Worm (Caenorhabditis elegans) whole organism, L2 larva: Measurements from ENCODE around the gene folr-1.

Experiments used
- R02D3.7 ChIP-seq: fragments of 150-350 bp; optimal IDR thresholded peaks from 2 replicates; lab custom pipeline; 2014; ENCODE audit warnings: missing biosample characterization, missing genetic modification characterization
- elt-1 ChIP-seq: fragments of 150-350 bp; optimal IDR thresholded peaks from 2 replicates; lab custom pipeline; 2014; ENCODE audit warnings: missing biosample characterization, missing genetic modification characterization
- elt-3 ChIP-seq: sonication (generic microtip); optimal IDR thresholded peaks from 2 replicates; lab custom pipeline; 2017; ENCODE audit warnings: missing biosample characterization, missing genetic modification characterization
- lin-11 ChIP-seq: fragments of 150-350 bp; sonication (generic microtip); optimal IDR thresholded peaks from 2 replicates; lab custom pipeline; 2014; ENCODE audit warnings: missing biosample characterization, missing genetic modification characterization, inconsistent platforms, mixed read lengths
- nhr-237 ChIP-seq: fragments of 150-350 bp; optimal IDR thresholded peaks from 2 replicates; lab custom pipeline; 2014; ENCODE audit warnings: missing biosample characterization, missing genetic modification characterization
- sem-4 ChIP-seq: fragments of 150-350 bp; optimal IDR thresholded peaks from 2 replicates; lab custom pipeline; 2014; ENCODE audit warnings: missing biosample characterization, missing genetic modification reagents, missing genetic modification characterization
- sma-9 ChIP-seq, 2 experiments: fragments of 150-350 bp in 1 of 2; sonication (generic microtip) in 1 of 2; optimal IDR thresholded peaks; 2 replicates each; lab custom pipeline; 2014 to 2016; ENCODE audit warnings: missing genetic modification characterization in 2 of 2, mild to moderate bottlenecking in 1 of 2, missing biosample characterization in 1 of 2, missing compliant biosample characterization in 1 of 2, missing genetic modification reagents in 1 of 2, moderate library complexity in 1 of 2
- unc-55 ChIP-seq: fragments of 150-350 bp; sonication (generic microtip); optimal IDR thresholded peaks from 3 replicates; lab custom pipeline; 2014; ENCODE audit warnings: missing biosample characterization, missing genetic modification reagents, missing genetic modification characterization

Gene folr-1

ce11 chrX:9962535-9962934, 43.4 kb downstream of the folr-1 start:
- TF ChIP-seq R02D3.7 (tag; lab: Kevin White, UChicago) (no peak), sem-4 (tag; lab: Kevin White, UChicago) (no peak), lin-11 (tag; lab: Kevin White, UChicago) (no peak), nhr-237 (tag; lab: Kevin White, UChicago) (no peak), unc-55 (GFP tag; lab: Kevin White, UChicago) (no peak), elt-1 (tag; lab: Kevin White, UChicago) (no peak)
- TF ChIP-seq, all 48 proteins: peak for 0

DNA sequence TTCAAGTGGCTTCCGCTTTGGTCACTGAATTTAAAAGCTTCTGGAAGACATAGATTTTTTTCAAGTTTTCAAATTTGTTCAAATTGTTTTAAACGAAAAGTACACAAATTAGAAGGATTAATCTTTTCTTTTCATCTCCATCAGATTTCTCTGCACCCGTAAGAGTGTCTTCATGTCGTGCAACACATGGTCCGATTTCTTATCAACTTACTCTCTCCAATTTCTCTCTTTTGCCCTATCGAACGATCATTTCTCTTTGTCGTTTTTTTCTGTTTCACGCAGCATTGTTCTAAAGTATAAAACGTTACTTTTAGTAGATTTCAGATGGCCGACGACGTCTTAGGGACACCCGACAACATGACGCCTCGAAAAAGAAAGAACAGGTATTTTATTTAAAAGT, 46.2 kb downstream of the folr-1 start, which contains the start of gene pssy-1:
Gene pssy-1, plus strand, starts transcription at position 318 of the 400 bp plus-strand sequence.
- TF ChIP-seq elt-3 (tag; lab: Kevin White, UChicago), result no peak
- peak; percentile 25 for TF ChIP-seq sma-9 (GFP tag; optimal IDR thresholded peaks at IDR 0.05; lab: Kevin White, UChicago)
- TF ChIP-seq sma-9 (tag; optimal IDR thresholded peaks at IDR 0.05; lab: Kevin White, UChicago), result no peak
- TF ChIP-seq, all 48 proteins: peak for 1
